Fruit fly (Drosophila melanogaster) whole organism, prepupa: Measurements from ENCODE around the gene CG12439.

Source experiments
- CG10631 ChIP-seq: fragments of 200-800 bp; sonication (Bioruptor generic); optimal IDR thresholded peaks from 2 replicates; lab custom pipeline; 2016; ENCODE audit warnings: missing biosample characterization, missing genetic modification characterization
- CG11902 ChIP-seq: fragments of 200-800 bp; sonication (Bioruptor generic); optimal IDR thresholded peaks from 3 replicates; lab custom pipeline; 2016; ENCODE audit warnings: missing biosample characterization, missing genetic modification characterization
- CG3032 ChIP-seq: fragments of 200-800 bp; optimal IDR thresholded peaks from 2 replicates; lab custom pipeline; 2019; ENCODE audit warnings: missing biosample characterization, mild to moderate bottlenecking, missing genetic modification characterization, moderate library complexity
- CG31627 ChIP-seq: fragments of 200-800 bp; sonication (Bioruptor generic); optimal IDR thresholded peaks from 3 replicates; lab custom pipeline; 2016; ENCODE audit warnings: missing biosample characterization, missing genetic modification characterization
- CG34406 ChIP-seq: fragments of 200-800 bp; sonication (Bioruptor generic); optimal IDR thresholded peaks from 3 replicates; lab custom pipeline; 2016; ENCODE audit warnings: missing biosample characterization, missing genetic modification characterization
- CG3919 ChIP-seq: fragments of 200-800 bp; sonication (Bioruptor generic); optimal IDR thresholded peaks from 3 replicates; lab custom pipeline; 2016; ENCODE audit warnings: missing biosample characterization, missing genetic modification characterization
- CG4318 ChIP-seq: fragments of 200-800 bp; sonication (Bioruptor generic); optimal IDR thresholded peaks from 3 replicates; lab custom pipeline; 2017; ENCODE audit warnings: missing biosample characterization, mild to moderate bottlenecking, missing genetic modification characterization
- CG6163 ChIP-seq: fragments of 200-800 bp; sonication (Bioruptor generic); IDR thresholded peaks from 3 replicates; pipeline ENCODE4 v1.3.6; 2022; ENCODE audit warnings: missing biosample characterization, missing genetic modification characterization
- CG6792 ChIP-seq: fragments of 200-800 bp; sonication (Bioruptor generic); optimal IDR thresholded peaks from 3 replicates; lab custom pipeline; 2016; ENCODE audit warnings: missing biosample characterization, missing genetic modification characterization
- CG6808 ChIP-seq: fragments of 200-800 bp; sonication (Bioruptor generic); optimal IDR thresholded peaks from 3 replicates; lab custom pipeline; 2017; ENCODE audit warnings: missing biosample characterization, missing genetic modification characterization, mild to moderate bottlenecking, moderate library complexity, missing genetic modification reagents
- CG6854 ChIP-seq: fragments of 200-800 bp; sonication (Bioruptor generic); optimal IDR thresholded peaks from 2 replicates; lab custom pipeline; 2017; ENCODE audit warnings: missing biosample characterization, mild to moderate bottlenecking, missing genetic modification characterization
- CG7368 ChIP-seq: fragments of 200-800 bp; sonication (Bioruptor generic); optimal IDR thresholded peaks from 3 replicates; lab custom pipeline; 2016; ENCODE audit warnings: missing biosample characterization, missing genetic modification characterization
- CG8119 ChIP-seq: fragments of 200-800 bp; sonication (Bioruptor generic); IDR thresholded peaks from 3 replicates; pipeline ENCODE4 v1.3.6; 2022; ENCODE audit warnings: missing biosample characterization, missing genetic modification characterization
- CG8319 ChIP-seq: fragments of 200-800 bp; sonication (Bioruptor generic); optimal IDR thresholded peaks from 3 replicates; lab custom pipeline; 2016; ENCODE audit warnings: missing biosample characterization, missing genetic modification characterization
- Eip75B ChIP-seq: fragments of 200-800 bp; sonication (Bioruptor generic); optimal IDR thresholded peaks from 3 replicates; lab custom pipeline; 2016; ENCODE audit warnings: missing biosample characterization, missing genetic modification characterization
- Eip78C ChIP-seq: fragments of 200-800 bp; sonication (Bioruptor generic); peaks from one replicate; lab custom pipeline; 2016; ENCODE audit warnings: missing biosample characterization, missing genetic modification characterization
- Eip93F ChIP-seq: fragments of 200-800 bp; sonication (Bioruptor generic); optimal IDR thresholded peaks from 2 replicates; lab custom pipeline; 2016; ENCODE audit warnings: missing biosample characterization, mild to moderate bottlenecking, missing genetic modification characterization
- Ets21C ChIP-seq: fragments of 200-800 bp; sonication (Bioruptor generic); optimal IDR thresholded peaks from 3 replicates; lab custom pipeline; 2016; ENCODE audit warnings: missing biosample characterization, missing genetic modification characterization
- Ets96B ChIP-seq: fragments of 200-800 bp; optimal IDR thresholded peaks from 2 replicates; lab custom pipeline; 2019; ENCODE audit warnings: missing biosample characterization, mild to moderate bottlenecking, missing genetic modification characterization, moderate library complexity
- Lpt ChIP-seq: fragments of 200-800 bp; sonication (Bioruptor generic); optimal IDR thresholded peaks from 3 replicates; lab custom pipeline; 2016; ENCODE audit warnings: missing biosample characterization, missing genetic modification characterization
- Met ChIP-seq: fragments of 200-800 bp; sonication (Bioruptor generic); optimal IDR thresholded peaks from 3 replicates; lab custom pipeline; 2016; ENCODE audit warnings: missing biosample characterization, missing genetic modification characterization
- Smox ChIP-seq: fragments of 200-800 bp; sonication (Bioruptor generic); optimal IDR thresholded peaks from 3 replicates; lab custom pipeline; 2016; ENCODE audit warnings: missing biosample characterization, missing genetic modification characterization
- achi ChIP-seq: fragments of 200-800 bp; sonication (Bioruptor generic); optimal IDR thresholded peaks from 3 replicates; lab custom pipeline; 2016; ENCODE audit warnings: missing biosample characterization, missing genetic modification characterization
- acj6 ChIP-seq: fragments of 200-800 bp; sonication (Bioruptor generic); optimal IDR thresholded peaks from 3 replicates; lab custom pipeline; 2016; ENCODE audit warnings: missing biosample characterization, missing genetic modification characterization
- cyc ChIP-seq: fragments of 200-800 bp; sonication (Bioruptor generic); optimal IDR thresholded peaks from 3 replicates; lab custom pipeline; 2016; ENCODE audit warnings: missing biosample characterization, missing genetic modification characterization
- dsx ChIP-seq: fragments of 200-800 bp; optimal IDR thresholded peaks from 3 replicates; lab custom pipeline; 2019; ENCODE audit warnings: missing biosample characterization, mild to moderate bottlenecking, missing genetic modification characterization, moderate library complexity; ENCODE audit not compliant: poor library complexity, severe bottlenecking
- fd59A ChIP-seq: fragments of 200-800 bp; sonication (Bioruptor generic); optimal IDR thresholded peaks from 2 replicates; lab custom pipeline; 2017; ENCODE audit warnings: missing biosample characterization, mild to moderate bottlenecking, missing genetic modification characterization, missing genetic modification reagents
- fd85E ChIP-seq: fragments of 200-800 bp; sonication (Bioruptor generic); optimal IDR thresholded peaks from 3 replicates; lab custom pipeline; 2016; ENCODE audit warnings: missing biosample characterization, missing genetic modification characterization
- lz ChIP-seq: fragments of 200-800 bp; sonication (Bioruptor generic); optimal IDR thresholded peaks from 3 replicates; lab custom pipeline; 2016; ENCODE audit warnings: missing biosample characterization, missing genetic modification characterization
- net ChIP-seq: fragments of 200-800 bp; sonication (Bioruptor generic); optimal IDR thresholded peaks from 3 replicates; lab custom pipeline; 2016; ENCODE audit warnings: missing biosample characterization, missing genetic modification characterization
- salr ChIP-seq, 2 experiments: fragments of 200-800 bp; sonication (Bioruptor generic); optimal IDR thresholded peaks; 3 replicates each; lab custom pipeline; 2016 to 2018; ENCODE audit warnings: missing biosample characterization in 2 of 2, missing genetic modification characterization in 2 of 2, mild to moderate bottlenecking in 1 of 2
- ss ChIP-seq, 2 experiments: fragments of 200-800 bp; sonication (Bioruptor generic); optimal IDR thresholded peaks; 2 replicates in 1 of 2; 3 replicates in 1 of 2; lab custom pipeline; 2017 to 2018; ENCODE audit warnings: mild to moderate bottlenecking in 2 of 2, missing biosample characterization in 2 of 2, missing genetic modification characterization in 2 of 2, moderate library complexity in 1 of 2
- svp ChIP-seq: fragments of 200-800 bp; sonication (Bioruptor generic); peaks from one replicate; lab custom pipeline; 2016; ENCODE audit warnings: missing biosample characterization, missing genetic modification characterization
- topi ChIP-seq: fragments of 200-800 bp; sonication (Bioruptor generic); optimal IDR thresholded peaks from 3 replicates; lab custom pipeline; 2016; ENCODE audit warnings: missing biosample characterization, missing genetic modification characterization
- vri ChIP-seq: fragments of 200-800 bp; sonication (Bioruptor generic); optimal IDR thresholded peaks from 3 replicates; lab custom pipeline; 2016; ENCODE audit warnings: missing biosample characterization, mild to moderate bottlenecking, missing genetic modification characterization

The CG12439 gene

dm6 chr2L:9076821-9077220 lies at the start of gene CG12439:
Gene CG12439, plus strand, starts transcription at chr2L:9077121.
- no peak for TF ChIP-seq Eip78C (GFP tag; lab: Kevin White, UChicago)
- TF ChIP-seq Lpt (GFP tag; lab: Kevin White, UChicago), result no peak
- no peak for TF ChIP-seq CG34406 (GFP tag; lab: Kevin White, UChicago)
- TF ChIP-seq CG6163, result no peak
- TF ChIP-seq CG4318 (GFP tag; lab: Kevin White, UChicago), result no peak
- no peak for TF ChIP-seq topi
- TF ChIP-seq dsx (GFP tag; lab: Kevin White, UChicago), result no peak
- TF ChIP-seq fd59A (GFP tag; lab: Kevin White, UChicago), result no peak
- no peak for TF ChIP-seq CG6854 (GFP tag; lab: Kevin White, UChicago)
- no peak for TF ChIP-seq Eip75B (GFP tag; lab: Kevin White, UChicago)
- TF ChIP-seq fd85E (GFP tag; lab: Kevin White, UChicago), result no peak
- no peak for TF ChIP-seq CG8119 (GFP tag; lab: Robert Waterston, UW)
- no peak for TF ChIP-seq Met (GFP tag; lab: Kevin White, UChicago)
- no peak for TF ChIP-seq CG11902 (GFP tag; lab: Kevin White, UChicago)
- TF ChIP-seq vri, result no peak
- TF ChIP-seq CG3919 (GFP tag; lab: Kevin White, UChicago), result no peak

- no peak for TF ChIP-seq net (GFP tag; lab: Kevin White, UChicago)
- TF ChIP-seq ss (GFP tag; optimal IDR thresholded peaks at IDR 0.05; lab: Kevin White, UChicago), result no peak
- no peak for TF ChIP-seq CG6792 (GFP tag; lab: Kevin White, UChicago)
- no peak for TF ChIP-seq CG7368 (GFP tag; lab: Kevin White, UChicago)
- TF ChIP-seq fd59A (GFP tag; lab: Kevin White, UChicago), result no peak
- TF ChIP-seq Ets21C, result no peak
- TF ChIP-seq CG11902 (GFP tag; lab: Kevin White, UChicago), result no peak
- no peak for TF ChIP-seq acj6 (GFP tag; lab: Kevin White, UChicago)
- no peak for TF ChIP-seq CG3032
- no peak for TF ChIP-seq CG8319 (GFP tag; lab: Kevin White, UChicago)
- TF ChIP-seq lz (GFP tag; lab: Kevin White, UChicago), result no peak
- TF ChIP-seq CG10631 (GFP tag; lab: Kevin White, UChicago), result no peak
- TF ChIP-seq Ets96B, result no peak
- no peak for TF ChIP-seq achi (GFP tag; lab: Kevin White, UChicago)
Observed at dm6 chr2L:9031736-9032135, 45.2 kb upstream of the CG12439 start, which contains the start of gene CG9582. Gene CG9582, minus strand, starts transcription at chr2L:9031836.

DNA sequence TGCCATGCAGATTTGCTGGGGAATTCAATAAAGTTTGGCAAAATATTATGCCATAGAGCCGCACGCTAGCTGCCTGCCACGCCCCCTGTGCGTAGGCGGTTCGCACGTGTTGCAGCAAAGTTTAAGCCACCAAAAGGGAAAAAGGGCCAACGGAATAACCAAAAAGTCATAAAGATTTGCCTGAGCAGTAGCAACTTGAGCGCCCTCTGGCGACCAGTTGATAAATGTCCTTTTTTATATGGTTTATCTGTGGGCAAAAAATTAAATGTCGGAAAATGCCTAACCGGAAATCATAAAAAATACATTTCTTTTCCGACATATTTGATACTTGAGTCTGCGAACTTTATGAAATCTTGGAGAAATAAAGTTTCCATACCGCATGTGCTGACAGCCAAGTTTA lies 9.8 kb upstream of the CG12439 start:
- TF ChIP-seq CG31627, result no peak
- TF ChIP-seq CG3032, result no peak
- TF ChIP-seq cyc (GFP tag; lab: Kevin White, UChicago), result no peak
- no peak for TF ChIP-seq Smox (GFP tag; lab: Kevin White, UChicago)
- no peak for TF ChIP-seq salr (GFP tag; optimal IDR thresholded peaks at IDR 0.05; lab: Kevin White, UChicago)
- TF ChIP-seq topi, result no peak
- TF ChIP-seq Met (GFP tag; lab: Kevin White, UChicago), result no peak
- TF ChIP-seq Eip93F (GFP tag; lab: Kevin White, UChicago), result no peak
- TF ChIP-seq CG10631 (GFP tag; lab: Kevin White, UChicago), result no peak

- TF ChIP-seq svp (GFP tag; lab: Kevin White, UChicago) (peak; percentile 20), CG6808 (GFP tag; lab: Kevin White, UChicago) (no peak)
Observed at dm6 chr2L:9071094-9071612, 5.8 kb upstream of the CG12439 start, which contains the start of gene DIP-zeta. Gene DIP-zeta, minus strand, starts transcription at chr2L:9071164.
